Fruit fly (Drosophila melanogaster): Measurements from ENCODE around the gene Rpn7.

Rpn7 gene

dm6 chr3R:22423996-22424395, 37.9 kb downstream of the Rpn7 start (continued):
- TF ChIP-seq CG4707 (GFP tag; optimal IDR thresholded peaks at IDR 0.05), result no peak
- TF ChIP-seq wdn (GFP tag; IDR thresholded peaks at IDR 0.05), result no peak
- TF ChIP-seq B-H2 (GFP tag; optimal IDR thresholded peaks at IDR 0.05), result no peak
- peak; percentile 3 for TF ChIP-seq CG12391 (tag; optimal IDR thresholded peaks at IDR 0.05)
- TF ChIP-seq CG15479 (GFP tag; optimal IDR thresholded peaks at IDR 0.05), result no peak
- TF ChIP-seq usp (GFP tag; optimal IDR thresholded peaks at IDR 0.05), result no peak
- TF ChIP-seq CG7786 (GFP tag; optimal IDR thresholded peaks at IDR 0.05), result no peak
- no peak for TF ChIP-seq odd (GFP tag; optimal IDR thresholded peaks at IDR 0.05)
- no peak for TF ChIP-seq yki (optimal IDR thresholded peaks at IDR 0.05)
- peak; percentile 17 for TF ChIP-seq sd (tag; optimal IDR thresholded peaks at IDR 0.05)
- no peak for TF ChIP-seq mam (GFP tag; optimal IDR thresholded peaks at IDR 0.05)
- TF ChIP-seq inv (GFP tag; IDR thresholded peaks at IDR 0.05; ENCODE audit: partially characterized antibody), result no peak
- TF ChIP-seq CG9727 (GFP tag; optimal IDR thresholded peaks at IDR 0.05), result no peak
- no peak for TF ChIP-seq CG30403 (GFP tag; optimal IDR thresholded peaks at IDR 0.05)
- TF ChIP-seq Dad (GFP tag; optimal IDR thresholded peaks at IDR 0.05), result no peak
- no peak for TF ChIP-seq CG4820 (GFP tag; optimal IDR thresholded peaks at IDR 0.05)
- TF ChIP-seq Sox100B (GFP tag; optimal IDR thresholded peaks at IDR 0.05), result no peak
- peak; percentile 54 for TF ChIP-seq sens (GFP tag)
- TF ChIP-seq CG1603 (tag; optimal IDR thresholded peaks at IDR 0.05), result peak; percentile 20
- TF ChIP-seq CG17912 (GFP tag; optimal IDR thresholded peaks at IDR 0.05), result no peak
- no peak for TF ChIP-seq CG13424 (tag; optimal IDR thresholded peaks at IDR 0.05)
- TF ChIP-seq Hey (tag; optimal IDR thresholded peaks at IDR 0.05), result no peak
- TF ChIP-seq en (GFP tag; optimal IDR thresholded peaks at IDR 0.05), result no peak
- no peak for TF ChIP-seq esg (GFP tag; conservative IDR thresholded peaks at IDR 0.05)
- TF ChIP-seq row (GFP tag; IDR thresholded peaks at IDR 0.05), result peak; percentile 15; the same call in 1 of the 3 replicates
- TF ChIP-seq CG31441 (GFP tag; IDR thresholded peaks at IDR 0.05), result 0 out of 2 replicates have a peak, but pooled peaks have one; percentile 12
- no peak for TF ChIP-seq CG4282 (GFP tag; optimal IDR thresholded peaks at IDR 0.05)
- no peak for TF ChIP-seq caup (GFP tag; optimal IDR thresholded peaks at IDR 0.05; ENCODE audit: severe bottlenecking)
- TF ChIP-seq CG15514 (GFP tag; optimal IDR thresholded peaks at IDR 0.05), result no peak
- TF ChIP-seq dmrt99B (tag; optimal IDR thresholded peaks at IDR 0.05), result peak; percentile 6
- no peak for TF ChIP-seq CG7987 (GFP tag; optimal IDR thresholded peaks at IDR 0.05)
- no peak for TF ChIP-seq pzg (GFP tag; optimal IDR thresholded peaks at IDR 0.05)
- no peak for TF ChIP-seq pb (GFP tag; optimal IDR thresholded peaks at IDR 0.05)
- no peak for TF ChIP-seq sc (optimal IDR thresholded peaks at IDR 0.05)
- no peak for TF ChIP-seq sc (GFP tag; optimal IDR thresholded peaks at IDR 0.05)
- no peak for TF ChIP-seq trem (tag; optimal IDR thresholded peaks at IDR 0.05)
- no peak for TF ChIP-seq CG1529 (GFP tag; optimal IDR thresholded peaks at IDR 0.05)
- TF ChIP-seq run (tag; optimal IDR thresholded peaks at IDR 0.05), result no peak
- no peak for TF ChIP-seq Vsx1 (GFP tag; optimal IDR thresholded peaks at IDR 0.05)
- TF ChIP-seq B-H1 (GFP tag; IDR thresholded peaks at IDR 0.05), result no peak
- TF ChIP-seq CG12942 (GFP tag; optimal IDR thresholded peaks at IDR 0.05), result no peak
- TF ChIP-seq CG3847 (GFP tag; IDR thresholded peaks at IDR 0.05), result no peak
- TF ChIP-seq amos (GFP tag; IDR thresholded peaks at IDR 0.05; ENCODE audit: partially characterized antibody), result no peak
- no peak for TF ChIP-seq CG11723 (GFP tag; optimal IDR thresholded peaks at IDR 0.05)
- TF ChIP-seq fd3F (GFP tag; optimal IDR thresholded peaks at IDR 0.05), result no peak
- no peak for TF ChIP-seq Hsf (GFP tag; optimal IDR thresholded peaks at IDR 0.05)
- no peak for TF ChIP-seq cas (GFP tag; IDR thresholded peaks at IDR 0.05)
- no peak for TF ChIP-seq CG43689 (GFP tag; IDR thresholded peaks at IDR 0.05)
- TF ChIP-seq fd96Cb (tag; optimal IDR thresholded peaks at IDR 0.05), result no peak
- no peak for TF ChIP-seq CG14860 (GFP tag; IDR thresholded peaks at IDR 0.05; ENCODE audit: partially characterized antibody)
- TF ChIP-seq CG5180 (GFP tag; optimal IDR thresholded peaks at IDR 0.05), result no peak
- TF ChIP-seq h (optimal IDR thresholded peaks at IDR 0.05), result no peak
